Fruit fly (Drosophila melanogaster): Measurements from ENCODE around the gene Alp11.

Gene Alp11

DNA sequence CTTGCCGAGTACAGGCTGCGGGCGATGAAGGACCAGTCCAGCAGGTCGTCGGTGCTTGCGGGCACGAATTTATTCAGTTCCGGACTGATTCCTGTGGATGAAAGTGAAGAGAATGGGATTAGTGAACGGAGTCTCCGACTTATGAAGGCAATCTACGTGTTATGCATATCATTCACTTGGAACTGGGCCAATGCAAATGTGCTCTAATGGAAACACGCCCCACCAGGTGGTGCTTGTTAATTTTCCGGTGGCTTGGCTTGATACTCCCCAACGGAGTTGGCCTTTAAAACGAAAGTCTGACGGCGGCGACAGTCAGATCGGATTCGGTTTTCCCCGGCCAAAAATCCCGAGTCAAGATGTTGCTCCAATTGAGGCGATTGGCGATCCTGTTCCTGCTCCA is at the start of gene Alp11:
TSS of gene Alp11 (plus strand) at position 301 of the 400 bp plus-strand sequence.
- TF ChIP-seq CG17801 (GFP tag; optimal IDR thresholded peaks at IDR 0.05; ENCODE audit: partially characterized antibody) = no peak

DNA sequence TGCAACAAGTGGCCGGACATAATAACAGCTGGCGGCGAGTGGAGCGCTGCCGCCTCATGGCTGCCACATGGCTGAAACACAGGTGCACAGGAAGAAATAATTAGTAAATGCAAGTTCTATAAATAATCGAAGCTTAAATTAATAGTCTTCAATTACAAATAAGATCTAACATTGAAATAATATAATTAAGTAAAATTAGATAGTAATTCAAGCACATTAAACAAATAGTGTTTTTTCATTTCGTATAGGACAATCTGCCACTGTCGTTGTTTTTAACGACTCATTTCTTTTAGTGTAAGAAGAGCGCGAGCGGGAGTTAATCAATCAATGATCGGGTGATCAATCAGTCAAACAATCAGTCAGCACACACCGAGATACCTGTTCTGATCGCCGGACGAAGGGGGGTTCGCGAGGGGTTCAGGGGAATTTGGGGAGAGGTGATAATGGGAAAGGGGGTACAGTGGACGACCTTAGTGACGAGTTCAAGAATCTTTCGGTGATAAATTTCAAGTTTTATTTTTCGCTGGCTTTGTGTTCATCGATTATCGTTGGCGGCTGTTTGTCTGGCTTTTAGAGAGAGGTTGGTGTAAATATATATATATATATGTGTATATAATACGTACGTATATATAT is 47.6 kb upstream of the Alp11 start:
- TF ChIP-seq CG17801 (GFP tag; optimal IDR thresholded peaks at IDR 0.05; ENCODE audit: partially characterized antibody) = no peak

DNA sequence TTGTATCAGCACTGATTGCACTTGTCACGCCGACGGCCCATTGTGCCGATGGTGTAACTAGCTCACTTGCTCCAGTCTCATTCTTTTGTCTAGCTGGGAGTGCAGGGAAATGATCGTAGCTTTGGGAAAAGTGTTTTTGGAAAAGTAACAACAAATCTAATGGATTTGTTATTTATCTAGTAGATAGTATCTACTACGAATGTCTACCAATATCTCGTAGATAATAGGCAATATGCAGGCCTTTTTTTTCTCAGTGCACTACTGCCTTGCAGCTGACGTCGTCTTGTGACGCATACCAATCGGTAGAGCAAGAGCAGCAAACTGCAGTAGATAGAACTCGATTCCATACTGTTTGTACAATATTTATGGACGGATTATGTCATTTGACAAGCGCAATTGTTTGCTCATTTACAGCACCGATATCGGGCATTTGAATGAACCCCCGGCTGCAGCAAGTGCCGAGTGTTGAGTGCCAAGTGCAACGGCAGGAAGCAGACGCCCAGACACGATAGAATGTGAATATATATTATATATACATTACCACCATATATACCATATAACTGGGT is 44.0 kb upstream of the Alp11 start:
- TF ChIP-seq CG17801 (GFP tag; optimal IDR thresholded peaks at IDR 0.05; ENCODE audit: partially characterized antibody) = no peak

DNA sequence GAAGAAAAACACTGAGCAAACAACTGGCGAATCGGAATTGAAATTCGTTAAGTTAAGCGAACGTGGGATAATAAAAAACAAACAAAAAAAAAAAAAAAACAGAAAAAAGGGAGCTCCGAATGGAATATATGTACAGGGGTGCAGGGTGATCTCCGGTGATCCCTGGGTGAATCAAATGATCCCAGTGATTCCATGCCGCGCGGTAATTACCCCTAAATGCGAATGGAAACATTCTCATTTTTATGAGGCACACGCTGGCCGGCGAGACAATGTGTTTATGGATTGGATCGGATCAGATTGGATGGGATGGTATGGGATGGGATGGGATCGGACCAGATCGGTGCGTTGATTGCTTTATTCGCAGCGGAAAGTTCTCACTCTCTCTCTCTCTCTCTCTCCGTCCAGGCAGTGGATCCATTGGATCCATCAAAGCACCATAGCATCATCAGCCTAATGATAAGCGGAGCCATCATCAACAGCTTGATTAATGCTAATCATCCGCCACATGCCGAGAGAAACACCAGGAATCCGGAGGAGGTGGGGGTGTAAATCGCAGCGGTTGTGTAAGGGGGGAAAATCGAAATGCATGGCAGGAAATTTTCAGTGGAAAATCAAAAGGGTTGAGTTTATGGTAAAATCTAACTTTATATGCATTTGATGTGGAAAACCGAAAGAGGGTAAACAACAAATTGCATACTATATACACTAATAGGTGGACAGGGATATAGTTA is 41.9 kb upstream of the Alp11 start:
- TF ChIP-seq CG17801 (GFP tag; optimal IDR thresholded peaks at IDR 0.05; ENCODE audit: partially characterized antibody) = no peak

DNA sequence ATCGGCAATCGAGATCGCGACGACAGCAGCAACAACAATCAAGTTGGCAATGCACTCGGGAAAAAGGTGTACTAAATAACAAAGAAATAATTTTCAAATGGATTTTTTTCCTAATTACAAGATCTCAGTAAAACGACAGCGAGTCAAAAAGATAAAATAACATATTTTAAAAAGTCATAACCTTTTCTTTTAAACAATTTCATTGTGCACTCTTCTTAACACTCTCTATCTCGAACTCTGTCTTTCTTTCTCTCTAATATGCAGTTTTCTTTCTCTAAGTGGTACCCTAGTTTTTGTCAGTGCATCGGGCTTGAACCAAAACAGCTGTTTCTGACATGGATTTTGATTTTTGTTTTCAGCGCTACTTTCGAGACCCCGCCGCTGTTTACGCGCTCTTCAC is 38.5 kb upstream of the Alp11 start:
- no peak for TF ChIP-seq CG17801 (GFP tag; optimal IDR thresholded peaks at IDR 0.05; ENCODE audit: partially characterized antibody)

DNA sequence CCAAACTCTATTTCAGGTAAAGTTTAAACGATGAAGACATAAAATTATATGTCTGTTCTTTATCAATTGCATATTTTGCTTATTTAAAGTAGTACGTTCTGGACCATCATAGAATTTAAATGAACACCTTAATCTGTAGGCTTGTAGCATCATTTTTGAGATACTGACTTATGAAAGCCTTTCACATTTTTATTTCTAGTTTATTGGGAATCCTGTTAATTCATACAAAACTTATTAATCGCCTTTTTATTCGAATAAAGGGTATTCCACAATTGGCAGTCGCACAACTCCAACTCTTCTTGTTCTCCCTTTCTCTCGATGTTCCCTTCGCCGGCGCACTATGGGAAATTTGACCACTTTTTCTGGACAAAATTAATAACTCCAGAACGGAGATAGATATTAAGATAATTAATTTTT is 35.1 kb upstream of the Alp11 start:
- no peak for TF ChIP-seq CG17801 (GFP tag; optimal IDR thresholded peaks at IDR 0.05; ENCODE audit: partially characterized antibody)

DNA sequence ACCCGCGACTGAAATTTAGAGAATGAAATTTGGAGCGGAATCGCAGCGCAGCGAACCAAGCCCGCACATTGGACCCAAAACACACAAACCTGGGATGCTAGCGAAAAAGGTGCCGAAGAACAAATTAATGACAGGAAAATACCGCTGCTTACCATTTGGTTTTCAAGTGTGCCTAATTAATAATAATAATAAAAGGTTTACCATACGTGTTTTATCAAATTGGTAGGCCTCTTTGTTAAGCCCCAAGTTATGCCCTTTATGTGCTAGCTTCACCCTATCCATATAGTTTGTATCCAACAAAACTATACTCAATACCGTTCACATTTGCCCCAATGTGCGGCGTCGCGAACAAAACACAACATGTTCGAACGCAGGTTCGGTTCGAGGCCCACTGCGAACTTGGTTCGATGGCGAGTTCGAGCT is 33.3 kb upstream of the Alp11 start, which contains the start of gene Ac13E:
TSS of gene Ac13E (minus strand) at position 23 of the 423 bp plus-strand sequence.
- peak; percentile 87 for TF ChIP-seq CG17801 (GFP tag; optimal IDR thresholded peaks at IDR 0.05; ENCODE audit: partially characterized antibody)

DNA sequence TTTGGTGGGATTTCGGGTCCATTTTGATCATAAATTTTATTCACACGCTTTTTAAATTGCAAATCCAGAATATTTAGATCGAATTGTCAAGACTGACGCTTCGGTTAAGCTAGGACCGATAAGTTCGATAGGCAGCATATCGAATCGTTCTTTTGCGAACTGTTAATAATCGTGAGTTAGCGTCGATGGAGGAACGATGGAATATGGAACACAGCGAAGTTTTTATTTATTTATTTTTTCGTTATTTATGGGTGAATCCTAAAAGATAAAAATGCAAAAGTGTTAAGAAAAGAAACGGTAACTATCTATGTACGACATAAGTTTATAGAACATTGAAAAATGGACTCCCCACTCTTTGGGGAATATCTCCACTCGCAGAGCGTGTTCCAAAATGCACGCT is 31.6 kb upstream of the Alp11 start, which contains the start of gene CG42300:
TSS of gene CG42300 (minus strand) at position 101 of the 400 bp plus-strand sequence.
- TF ChIP-seq CG17801 (GFP tag; optimal IDR thresholded peaks at IDR 0.05; ENCODE audit: partially characterized antibody) = no peak

DNA sequence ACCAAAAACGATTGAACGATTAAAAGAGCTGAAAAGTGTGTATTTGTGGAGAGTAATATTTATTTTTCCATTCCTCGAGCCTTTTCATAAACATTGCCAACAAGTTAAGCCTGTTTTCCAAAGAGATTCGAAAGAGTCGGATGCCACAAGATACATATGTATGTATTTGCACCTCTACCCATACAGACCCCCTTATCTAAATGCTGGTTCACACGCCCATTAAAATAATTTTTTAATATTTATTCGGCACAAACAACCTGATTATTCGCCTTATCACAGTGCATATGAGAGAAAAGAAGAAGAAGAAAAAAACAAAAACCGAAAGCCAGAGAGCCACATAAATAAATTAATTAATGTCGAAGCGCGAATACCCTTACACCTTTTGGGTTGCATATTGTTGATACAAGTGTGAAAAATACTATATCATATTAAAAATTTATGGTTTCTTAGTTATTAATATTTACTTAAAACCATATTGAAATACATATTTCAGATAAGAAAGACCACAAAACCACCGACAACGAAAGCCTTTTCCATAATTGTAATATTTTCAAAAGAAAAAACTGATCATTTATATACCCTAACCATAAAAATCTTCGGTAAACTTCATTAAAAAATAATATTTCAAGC is 19.1 kb upstream of the Alp11 start:
- TF ChIP-seq CG17801 (GFP tag; optimal IDR thresholded peaks at IDR 0.05; ENCODE audit: partially characterized antibody) = peak; percentile 21

DNA sequence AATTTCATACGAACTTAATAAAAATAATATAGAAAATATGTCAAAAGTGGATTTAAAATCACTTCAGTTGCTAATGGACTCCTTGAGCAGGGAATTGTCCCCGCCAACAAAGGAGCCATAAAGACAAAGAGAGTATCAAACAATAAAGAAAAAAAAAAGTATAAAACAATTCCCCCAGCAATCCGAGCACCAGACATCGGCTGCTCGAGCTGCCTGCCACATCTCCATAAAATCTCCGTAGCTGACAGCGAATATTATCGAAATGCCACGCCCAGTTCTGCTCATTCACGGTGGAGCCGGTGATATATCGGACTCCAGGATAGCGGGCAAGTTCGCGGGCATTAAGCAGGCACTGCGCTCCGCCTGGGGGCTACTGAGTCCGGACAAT is 18.6 kb upstream of the Alp11 start, which contains the start of gene CG7860:
TSS of gene CG7860 (plus strand) at position 11 of the 388 bp plus-strand sequence.
- no peak for TF ChIP-seq CG17801 (GFP tag; optimal IDR thresholded peaks at IDR 0.05; ENCODE audit: partially characterized antibody)

DNA sequence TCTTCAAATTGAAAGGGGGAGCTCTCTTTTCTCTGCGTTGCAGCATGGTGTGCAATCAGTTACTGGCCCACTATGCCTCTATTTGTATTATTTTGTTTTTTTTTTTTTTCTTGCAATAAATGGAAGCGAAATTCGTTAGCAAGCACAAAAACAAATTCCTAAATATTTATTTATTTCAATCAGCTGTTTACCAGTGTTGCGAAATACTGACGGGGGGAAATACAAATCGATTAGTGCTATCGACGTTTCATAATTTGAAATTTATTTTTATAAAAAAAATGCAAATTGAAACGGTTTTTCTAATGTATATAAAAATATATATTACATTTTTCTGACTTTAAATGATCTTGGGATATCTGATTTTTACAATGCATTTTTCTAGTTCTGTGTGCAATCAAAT is 15.6 kb upstream of the Alp11 start, which contains the start of gene CG15643:
TSS of gene CG15643 (minus strand) at position 211 of the 400 bp plus-strand sequence.
- TF ChIP-seq CG17801 (GFP tag; optimal IDR thresholded peaks at IDR 0.05; ENCODE audit: partially characterized antibody) = no peak

DNA sequence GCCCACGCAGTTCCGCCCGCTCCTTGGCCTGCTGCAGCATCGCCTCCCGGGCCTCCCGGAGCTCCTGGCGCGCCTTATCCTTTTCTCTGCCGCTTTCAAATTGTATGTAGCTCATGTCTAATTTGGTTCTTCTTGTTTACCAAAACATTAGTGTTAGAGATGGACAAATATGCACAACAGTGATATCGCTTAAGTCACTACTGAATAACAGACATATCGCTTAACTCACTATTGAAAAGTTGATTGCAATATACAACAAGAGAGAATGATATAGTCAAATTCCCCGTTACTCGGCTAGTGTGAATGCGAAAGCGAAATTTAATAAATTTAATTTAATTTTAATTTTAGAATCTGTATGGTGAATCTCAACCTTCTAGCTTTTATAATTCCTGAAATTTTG is 13.1 kb upstream of the Alp11 start, which contains the start of gene CG9213:
TSS of gene CG9213 (minus strand) at position 152 of the 400 bp plus-strand sequence.
- TF ChIP-seq CG17801 (GFP tag; optimal IDR thresholded peaks at IDR 0.05; ENCODE audit: partially characterized antibody) = no peak

DNA sequence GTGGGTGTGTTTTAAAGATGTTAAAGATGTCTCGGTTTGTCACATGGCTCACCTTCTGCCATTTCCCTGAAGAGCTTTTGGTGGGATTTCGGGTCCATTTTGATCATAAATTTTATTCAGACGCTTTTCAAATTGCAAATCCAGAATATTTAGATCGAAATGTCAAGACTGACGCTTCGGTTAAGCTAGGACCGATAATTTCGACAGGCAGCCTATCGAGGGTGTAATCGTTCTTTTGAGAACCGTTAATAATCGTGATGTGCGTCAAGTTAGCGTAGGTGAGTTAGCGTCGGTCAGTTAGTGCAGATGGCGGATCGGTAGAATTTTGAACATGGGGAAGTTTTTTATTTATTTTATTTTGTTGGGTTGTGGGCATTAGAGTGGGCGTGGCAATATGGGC is 12.0 kb upstream of the Alp11 start, which contains the start of gene CG42299:
TSS of gene CG42299 (minus strand) at position 127 of the 400 bp plus-strand sequence.
- TF ChIP-seq CG17801 (GFP tag; optimal IDR thresholded peaks at IDR 0.05; ENCODE audit: partially characterized antibody) = no peak

DNA sequence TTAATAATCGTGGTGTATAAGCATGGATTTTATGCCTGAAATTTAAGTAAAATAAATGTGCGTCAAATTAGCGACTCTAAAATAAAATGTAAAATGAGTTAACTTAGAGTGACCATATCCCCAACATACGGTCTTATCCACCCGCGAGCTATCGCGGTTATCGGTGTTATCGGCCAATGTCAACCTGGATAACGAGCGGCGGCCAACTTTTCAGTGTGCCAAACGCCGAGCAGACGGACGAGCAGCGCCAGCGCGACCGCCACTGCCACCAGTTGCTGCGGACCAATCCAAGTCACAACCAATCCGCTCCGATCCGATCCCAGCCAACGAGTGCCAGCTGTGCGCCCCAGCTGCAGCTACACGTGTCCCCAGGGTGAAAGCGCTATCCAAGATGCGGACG is 9.5 kb upstream of the Alp11 start, which contains the start of the genes cerv and CG7872:
TSS of gene cerv (minus strand) at position 129 of the 400 bp plus-strand sequence.
TSS of gene CG7872 (plus strand) at position 163 of the 400 bp plus-strand sequence.
- TF ChIP-seq CG17801 (GFP tag; optimal IDR thresholded peaks at IDR 0.05; ENCODE audit: partially characterized antibody) = peak; percentile 42

DNA sequence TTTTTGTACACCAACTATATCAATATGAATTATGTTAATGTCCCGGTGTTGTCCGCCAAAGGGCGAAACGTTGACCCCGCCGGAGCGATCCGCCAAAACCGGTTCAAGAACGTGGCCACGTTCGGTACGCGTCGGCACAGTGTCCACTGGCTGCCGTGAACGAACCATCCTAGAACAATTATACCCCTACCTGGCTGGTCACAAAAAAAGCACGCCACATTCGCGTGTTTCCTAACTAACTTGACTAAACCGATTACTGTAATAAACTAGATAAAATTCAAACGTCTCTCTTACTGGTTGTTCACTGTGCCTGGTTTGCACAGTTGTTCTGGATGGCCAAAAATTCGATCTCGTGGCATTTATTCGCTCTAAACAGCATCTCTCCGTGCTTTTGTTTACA is 8.0 kb upstream of the Alp11 start:
- peak; percentile 79 for TF ChIP-seq CG17801 (GFP tag; optimal IDR thresholded peaks at IDR 0.05; ENCODE audit: partially characterized antibody)
